Worm (Caenorhabditis elegans): ENCODE data around the gene C24B9.3.
A peak's percentile ranks its signal among the peaks of the same experiment; 100 is the strongest.

C24B9.3 gene

ce11 chrV:2675692-2676091 is 35.7 kb downstream of the C24B9.3 start:
- no peak for TF ChIP-seq ceh-19 (GFP tag; optimal IDR thresholded peaks at IDR 0.05)
- TF ChIP-seq unc-86 (tag; optimal IDR thresholded peaks at IDR 0.05), result no peak
- TF ChIP-seq ref-2 (tag; optimal IDR thresholded peaks at IDR 0.05), result no peak
- TF ChIP-seq ceh-2 (tag; optimal IDR thresholded peaks at IDR 0.05), result no peak
- TF ChIP-seq pag-3 (tag; optimal IDR thresholded peaks at IDR 0.05; ENCODE audit: borderline replicate concordance), result no peak
- no peak for TF ChIP-seq pqm-1 (tag; optimal IDR thresholded peaks at IDR 0.05)

- TF ChIP-seq C08G9.2 (tag; optimal IDR thresholded peaks at IDR 0.05) (peak; percentile 41), K02D7.2 (tag; optimal IDR thresholded peaks at IDR 0.05) (no peak), pax-1 (tag; optimal IDR thresholded peaks at IDR 0.05) (no peak), rnt-1 (tag; optimal IDR thresholded peaks at IDR 0.05) (no peak), pqm-1 (tag; optimal IDR thresholded peaks at IDR 0.05) (no peak), hlh-30 (tag; optimal IDR thresholded peaks at IDR 0.05; ENCODE audit: insufficient read depth) (no peak), hlh-15 (tag; optimal IDR thresholded peaks at IDR 0.05) (no peak), eyg-1 (tag; optimal IDR thresholded peaks at IDR 0.05) (no peak), dve-1 (tag; optimal IDR thresholded peaks at IDR 0.05) (no peak), ceh-30 (tag; optimal IDR thresholded peaks at IDR 0.05) (no peak), fax-1 (tag; optimal IDR thresholded peaks at IDR 0.05) (no peak), ceh-22 (tag; optimal IDR thresholded peaks at IDR 0.05) (no peak), npax-4 (tag; optimal IDR thresholded peaks at IDR 0.05) (no peak), ceh-2 (tag; optimal IDR thresholded peaks at IDR 0.05) (peak; percentile 23), Y22D7AL.16 (tag; optimal IDR thresholded peaks at IDR 0.05) (no peak), ztf-16 (tag; optimal IDR thresholded peaks at IDR 0.05) (peak; percentile 5), ceh-19 (GFP tag; optimal IDR thresholded peaks at IDR 0.05) (peak; percentile 38), sox-2 (GFP tag; IDR thresholded peaks at IDR 0.05) (no peak; the same call in 1 of the 2 replicates), ama-1 (optimal IDR thresholded peaks at IDR 0.05) (no peak), ceh-9 (tag; optimal IDR thresholded peaks at IDR 0.05) (no peak), fkh-10 (GFP tag; optimal IDR thresholded peaks at IDR 0.05) (no peak), odd-2 (tag; optimal IDR thresholded peaks at IDR 0.05) (no peak), unc-86 (tag; optimal IDR thresholded peaks at IDR 0.05) (peak; percentile 35), ets-4 (tag; optimal IDR thresholded peaks at IDR 0.05) (no peak), ceh-31 (tag; optimal IDR thresholded peaks at IDR 0.05) (peak; percentile 15), ceh-6 (GFP tag; optimal IDR thresholded peaks at IDR 0.05) (peak; percentile 26), dmd-4 (tag; optimal IDR thresholded peaks at IDR 0.05; ENCODE audit: borderline replicate concordance) (no peak), madf-2 (tag; optimal IDR thresholded peaks at IDR 0.05) (no peak), hlh-8 (tag; optimal IDR thresholded peaks at IDR 0.05) (no peak), fkh-6 (tag; optimal IDR thresholded peaks at IDR 0.05) (peak; percentile 51), mec-3 (tag; optimal IDR thresholded peaks at IDR 0.05; ENCODE audit: borderline replicate concordance) (no peak), lin-11 (tag; optimal IDR thresholded peaks at IDR 0.05) (peak; percentile 27), tbx-7 (tag; optimal IDR thresholded peaks at IDR 0.05) (no peak), ref-2 (tag; optimal IDR thresholded peaks at IDR 0.05) (peak; percentile 39), ceh-24 (tag; optimal IDR thresholded peaks at IDR 0.05) (no peak), T23F11.4 (GFP tag; optimal IDR thresholded peaks at IDR 0.05) (peak; percentile 48), tbx-2 (tag; optimal IDR thresholded peaks at IDR 0.05) (peak; percentile 11), pha-4 (tag; optimal IDR thresholded peaks at IDR 0.05) (no peak), elt-2 (tag; optimal IDR thresholded peaks at IDR 0.05) (peak; percentile 62), F13H6.1 (tag; optimal IDR thresholded peaks at IDR 0.05) (no peak), hlh-13 (GFP tag; optimal IDR thresholded peaks at IDR 0.05) (no peak), ceh-14 (tag; optimal IDR thresholded peaks at IDR 0.05) (peak; percentile 25), pag-3 (tag; optimal IDR thresholded peaks at IDR 0.05; ENCODE audit: borderline replicate concordance) (no peak), unc-42 (tag; optimal IDR thresholded peaks at IDR 0.05) (no peak), ttx-3 (tag; optimal IDR thresholded peaks at IDR 0.05) (peak; percentile 49), gmeb-2 (tag; optimal IDR thresholded peaks at IDR 0.05) (peak; percentile 69), unc-3 (GFP tag; conservative IDR thresholded peaks at IDR 0.05) (no peak), unc-3 (tag; optimal IDR thresholded peaks at IDR 0.05) (peak; percentile 23), nhr-11 (tag; optimal IDR thresholded peaks at IDR 0.05) (no peak), nhr-232 (tag; optimal IDR thresholded peaks at IDR 0.05) (peak; percentile 73), hlh-6 (tag; optimal IDR thresholded peaks at IDR 0.05) (peak; percentile 45)
Measured at ce11 chrV:2673807-2674206, 37.6 kb downstream of the C24B9.3 start.

Measured in whole organism, late embryonic.